ENCODE assay signal across 1 worm cellular context in genomic region chrX:6740983-6741365, ce11.
TF ChIP-seq lines count a peak whose summit lies in the region.

No protein-coding gene starts in this region.

TF ChIP-seq in whole organism, L1 larva, 84 proteins besides CTCF, POLR2A, EP300 and RAD21 (continued from another document):
- TF ChIP-seq ceh-63 (GFP tag; optimal IDR thresholded peaks at IDR 0.05; lab: Kevin White, UChicago) (no peak), vab-15 (tag; optimal IDR thresholded peaks at IDR 0.05; lab: Kevin White, UChicago) (no peak), nhr-90 (tag; optimal IDR thresholded peaks at IDR 0.05; lab: Kevin White, UChicago; ENCODE audit: poor library complexity) (peak; percentile 20), ceh-90 (tag; optimal IDR thresholded peaks at IDR 0.05; lab: Kevin White, UChicago) (no peak), tlp-1 (tag; optimal IDR thresholded peaks at IDR 0.05; lab: Kevin White, UChicago) (no peak), ztf-4 (tag; optimal IDR thresholded peaks at IDR 0.05; lab: Kevin White, UChicago) (peak; percentile 56), unc-62 (GFP tag; optimal IDR thresholded peaks at IDR 0.05; lab: Kevin White, UChicago) (no peak), alr-1 (tag; optimal IDR thresholded peaks at IDR 0.05; lab: Kevin White, UChicago; ENCODE audit: borderline replicate concordance) (no peak), elt-2 (tag; optimal IDR thresholded peaks at IDR 0.05; lab: Kevin White, UChicago) (no peak), tbx-2 (tag; optimal IDR thresholded peaks at IDR 0.05; lab: Kevin White, UChicago) (peak; percentile 76), grh-1 (GFP tag; IDR thresholded peaks at IDR 0.05; lab: Robert Waterston, UW) (peak; percentile 67), nhr-19 (GFP tag; conservative IDR thresholded peaks at IDR 0.05; lab: Robert Waterston, UW) (peak; percentile 90), ets-5 (GFP tag; IDR thresholded peaks at IDR 0.05; lab: Robert Waterston, UW) (no peak), nhr-20 (tag; optimal IDR thresholded peaks at IDR 0.05; lab: Kevin White, UChicago) (peak; percentile 86), aha-1 (tag; optimal IDR thresholded peaks at IDR 0.05; lab: Kevin White, UChicago) (no peak), efl-3 (GFP tag; optimal IDR thresholded peaks at IDR 0.05; lab: Kevin White, UChicago) (no peak), nhr-76 (tag; optimal IDR thresholded peaks at IDR 0.05; lab: Kevin White, UChicago) (no peak), pag-3 (tag; optimal IDR thresholded peaks at IDR 0.05; lab: Kevin White, UChicago; ENCODE audit: borderline replicate concordance, insufficient read depth) (no peak), mdl-1 (tag; optimal IDR thresholded peaks at IDR 0.05; lab: Kevin White, UChicago) (peak in 1 of 2 experiments; percentile 81), sup-37 (GFP tag; optimal IDR thresholded peaks at IDR 0.05; lab: Kevin White, UChicago) (peak; percentile 58), F16B12.6 (tag; optimal IDR thresholded peaks at IDR 0.05; lab: Kevin White, UChicago) (no peak), lin-13 (GFP tag; optimal IDR thresholded peaks at IDR 0.05; lab: Kevin White, UChicago) (peak; percentile 2), lin-15B (tag; optimal IDR thresholded peaks at IDR 0.05; lab: Kevin White, UChicago) (no peak), lin-39 (tag; optimal IDR thresholded peaks at IDR 0.05; lab: Kevin White, UChicago) (peak; percentile 83), C16A3.4 (tag; optimal IDR thresholded peaks at IDR 0.05; lab: Kevin White, UChicago) (peak; percentile 59), nhr-28 (tag; optimal IDR thresholded peaks at IDR 0.05; lab: Kevin White, UChicago) (no peak), nhr-11 (tag; optimal IDR thresholded peaks at IDR 0.05; lab: Kevin White, UChicago) (peak; percentile 72), jun-1 (tag; optimal IDR thresholded peaks at IDR 0.05; lab: Kevin White, UChicago) (no peak), rnt-1 (tag; optimal IDR thresholded peaks at IDR 0.05; lab: Kevin White, UChicago) (peak; percentile 93), xbp-1 (tag; optimal IDR thresholded peaks at IDR 0.05; lab: Kevin White, UChicago) (peak; percentile 44), lir-3 (tag; optimal IDR thresholded peaks at IDR 0.05; lab: Kevin White, UChicago; ENCODE audit: poor library complexity) (peak; percentile 80), nhr-47 (tag; optimal IDR thresholded peaks at IDR 0.05; lab: Kevin White, UChicago) (peak; percentile 49), sptf-1 (tag; optimal IDR thresholded peaks at IDR 0.05; lab: Kevin White, UChicago) (no peak), egl-13 (tag; optimal IDR thresholded peaks at IDR 0.05; lab: Kevin White, UChicago) (no peak), ama-1 (optimal IDR thresholded peaks at IDR 0.05; lab: Kevin White, UChicago) (peak; percentile 52), hlh-17 (GFP tag; optimal IDR thresholded peaks at IDR 0.05; lab: Kevin White, UChicago; ENCODE audit: borderline replicate concordance) (no peak)
